Comparison of ENCODE assay signal across 5 fruit fly cellular contexts in the genomic region with DNA sequence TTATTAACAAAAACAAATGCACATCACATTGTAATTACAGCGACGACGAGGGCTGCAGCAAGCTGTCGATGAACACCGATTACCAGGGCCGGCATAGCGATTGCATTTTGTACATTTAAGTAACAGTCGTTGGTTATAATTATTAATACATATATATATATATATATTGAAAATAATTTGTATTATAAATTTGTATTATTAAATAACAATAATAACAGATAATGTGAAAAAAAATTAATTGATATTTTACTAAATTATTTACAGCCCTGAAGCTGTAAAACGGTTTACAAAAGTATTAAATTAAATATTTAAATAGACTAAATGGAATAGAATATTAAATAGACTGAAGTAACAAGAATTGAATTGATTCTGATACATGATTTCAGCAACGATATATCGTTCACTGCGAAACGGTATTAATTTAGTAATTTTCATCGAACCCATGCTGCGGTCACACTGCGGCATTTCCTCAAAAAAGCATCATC.
TF ChIP-seq lines count a peak whose summit lies in the region.

A gene (minus strand): TSS at position 327 of the 485 bp plus-strand sequence.
A gene (plus strand): TSS at position 417 of the 485 bp plus-strand sequence.

- no peak for TF ChIP-seq CTCF in whole organism, embryonic (GFP tag; optimal IDR thresholded peaks at IDR 0.05; lab: Kevin White, UChicago)

TF ChIP-seq in whole organism, adult, 20 proteins besides CTCF, POLR2A, EP300 and RAD21 (continues in another document):
- TF ChIP-seq pad (GFP tag; optimal IDR thresholded peaks at IDR 0.05; lab: Kevin White, UChicago): peak; percentile 22
- no peak for TF ChIP-seq CG33017 (tag; optimal IDR thresholded peaks at IDR 0.05; lab: Kevin White, UChicago)
- peak; percentile 72 for TF ChIP-seq CG14711 (tag; optimal IDR thresholded peaks at IDR 0.05; lab: Kevin White, UChicago)
- no peak for TF ChIP-seq cic (GFP tag; optimal IDR thresholded peaks at IDR 0.05; lab: Kevin White, UChicago)
- TF ChIP-seq CG5204 (GFP tag; optimal IDR thresholded peaks at IDR 0.05; lab: Kevin White, UChicago): no peak
- TF ChIP-seq Hr96 (GFP tag; optimal IDR thresholded peaks at IDR 0.05; lab: Kevin White, UChicago): no peak
- TF ChIP-seq CG1620 (GFP tag; optimal IDR thresholded peaks at IDR 0.05; lab: Kevin White, UChicago): peak; percentile 26
- TF ChIP-seq CG7045 (GFP tag; optimal IDR thresholded peaks at IDR 0.05; lab: Kevin White, UChicago): no peak
- peak; percentile 20 for TF ChIP-seq ovo (GFP tag; optimal IDR thresholded peaks at IDR 0.05; lab: Kevin White, UChicago)
- TF ChIP-seq CG7101 (tag; optimal IDR thresholded peaks at IDR 0.05; lab: Kevin White, UChicago): peak; percentile 68
- peak; percentile 32 for TF ChIP-seq Mnt (GFP tag; optimal IDR thresholded peaks at IDR 0.05; lab: Kevin White, UChicago)
- TF ChIP-seq cnc (optimal IDR thresholded peaks at IDR 0.05; lab: Kevin White, UChicago): no peak
- peak; percentile 41 for TF ChIP-seq tj (GFP tag; optimal IDR thresholded peaks at IDR 0.05; lab: Kevin White, UChicago)
- no peak for TF ChIP-seq Clk (GFP tag; optimal IDR thresholded peaks at IDR 0.05; lab: Kevin White, UChicago)
- no peak for TF ChIP-seq CG12768 (GFP tag; optimal IDR thresholded peaks at IDR 0.05; lab: Kevin White, UChicago)
- TF ChIP-seq bab1 (GFP tag; optimal IDR thresholded peaks at IDR 0.05; lab: Kevin White, UChicago): no peak
- TF ChIP-seq CG11617 (GFP tag; optimal IDR thresholded peaks at IDR 0.05; lab: Kevin White, UChicago): peak; percentile 68

TF ChIP-seq in whole organism, embryonic, 481 proteins besides CTCF, POLR2A, EP300 and RAD21 (continues in another document):
- TF ChIP-seq Sox102F (GFP tag; optimal IDR thresholded peaks at IDR 0.05; lab: Kevin White, UChicago) (no peak), CG15269 (tag; optimal IDR thresholded peaks at IDR 0.05; lab: Kevin White, UChicago) (peak; percentile 40), crc (GFP tag; optimal IDR thresholded peaks at IDR 0.05; lab: Kevin White, UChicago) (no peak), Hr78 (GFP tag; optimal IDR thresholded peaks at IDR 0.05; lab: Kevin White, UChicago) (no peak), slbo (GFP tag; IDR thresholded peaks at IDR 0.05; lab: Robert Waterston, UW) (peak; percentile 28; the same call in 1 of the 2 replicates), grau (tag; optimal IDR thresholded peaks at IDR 0.05; lab: Kevin White, UChicago) (peak; percentile 51), Ets97D (GFP tag; optimal IDR thresholded peaks at IDR 0.05; lab: Kevin White, UChicago) (peak; percentile 11), Six4 (GFP tag; optimal IDR thresholded peaks at IDR 0.05; lab: Kevin White, UChicago) (no peak), gsb (GFP tag; IDR thresholded peaks at IDR 0.05; lab: Robert Waterston, UW) (no peak), CG34422 (GFP tag; IDR thresholded peaks at IDR 0.05; lab: Robert Waterston, UW) (0 out of 3 replicates have a peak, but pooled peaks have one; percentile 52), zen (tag; optimal IDR thresholded peaks at IDR 0.05; lab: Kevin White, UChicago) (peak; percentile 42), her (GFP tag; optimal IDR thresholded peaks at IDR 0.05; lab: Kevin White, UChicago) (no peak), Ptx1 (GFP tag; IDR thresholded peaks at IDR 0.05; lab: Robert Waterston, UW) (0 out of 2 replicates have a peak, but pooled peaks have one; percentile 12), row (GFP tag; IDR thresholded peaks at IDR 0.05; lab: Robert Waterston, UW) (peak; percentile 77), CG30020 (tag; optimal IDR thresholded peaks at IDR 0.05; lab: Kevin White, UChicago) (peak; percentile 78), CG10543 (GFP tag; optimal IDR thresholded peaks at IDR 0.05; lab: Kevin White, UChicago) (peak; percentile 27), CG3847 (GFP tag; IDR thresholded peaks at IDR 0.05; lab: Robert Waterston, UW) (peak; percentile 34; the same call in 1 of the 2 replicates)

TF ChIP-seq in whole organism, prepupa, 60 proteins besides CTCF, POLR2A, EP300 and RAD21 (continues in another document):
- TF ChIP-seq CG11762 (GFP tag; optimal IDR thresholded peaks at IDR 0.05; lab: Kevin White, UChicago; ENCODE audit: insufficient read depth): no peak
- no peak for TF ChIP-seq Eip78C (GFP tag; lab: Kevin White, UChicago)
- TF ChIP-seq Lpt (GFP tag; optimal IDR thresholded peaks at IDR 0.05; lab: Kevin White, UChicago): no peak
- no peak for TF ChIP-seq Blimp-1 (GFP tag; optimal IDR thresholded peaks at IDR 0.05; lab: Kevin White, UChicago)
- no peak for TF ChIP-seq CG6808 (GFP tag; optimal IDR thresholded peaks at IDR 0.05; lab: Kevin White, UChicago)
- peak in 1 of 2 experiments; percentile 0 for TF ChIP-seq ss (GFP tag; optimal IDR thresholded peaks at IDR 0.05; lab: Kevin White, UChicago)
- no peak for TF ChIP-seq CG11294 (GFP tag; IDR thresholded peaks at IDR 0.05; lab: Robert Waterston, UW)
- no peak for TF ChIP-seq CG31627 (GFP tag; optimal IDR thresholded peaks at IDR 0.05; lab: Kevin White, UChicago)
- peak; percentile 13 for TF ChIP-seq CG8632 (GFP tag; optimal IDR thresholded peaks at IDR 0.05; lab: Kevin White, UChicago)
- no peak for TF ChIP-seq fd85E (GFP tag; optimal IDR thresholded peaks at IDR 0.05; lab: Kevin White, UChicago)
- TF ChIP-seq CG4318 (GFP tag; optimal IDR thresholded peaks at IDR 0.05; lab: Kevin White, UChicago): no peak
- peak; percentile 24 for TF ChIP-seq OdsH (GFP tag; optimal IDR thresholded peaks at IDR 0.05; lab: Kevin White, UChicago)
- no peak for TF ChIP-seq Gug (GFP tag; IDR thresholded peaks at IDR 0.05; lab: Robert Waterston, UW)
- TF ChIP-seq CG1621 (tag; optimal IDR thresholded peaks at IDR 0.05; lab: Kevin White, UChicago): no peak
- TF ChIP-seq CG8319 (GFP tag; optimal IDR thresholded peaks at IDR 0.05; lab: Kevin White, UChicago): no peak
- no peak for TF ChIP-seq CG8119 (GFP tag; IDR thresholded peaks at IDR 0.05; lab: Robert Waterston, UW)
- peak; percentile 69 for TF ChIP-seq dsx (GFP tag; optimal IDR thresholded peaks at IDR 0.05; lab: Kevin White, UChicago; ENCODE audit: poor library complexity, severe bottlenecking)
- no peak for TF ChIP-seq Sox14 (GFP tag; optimal IDR thresholded peaks at IDR 0.05; lab: Kevin White, UChicago)

TF ChIP-seq in whole organism, pupa, 21 proteins besides CTCF, POLR2A, EP300 and RAD21:
- TF ChIP-seq CG34367 (tag; optimal IDR thresholded peaks at IDR 0.05; lab: Kevin White, UChicago) (no peak), Pif1A (GFP tag; optimal IDR thresholded peaks at IDR 0.05; lab: Kevin White, UChicago) (no peak), CG8301 (tag; optimal IDR thresholded peaks at IDR 0.05; lab: Kevin White, UChicago) (no peak), CG15710 (tag; optimal IDR thresholded peaks at IDR 0.05; lab: Kevin White, UChicago) (peak; percentile 19), EcR (GFP tag; optimal IDR thresholded peaks at IDR 0.05; lab: Kevin White, UChicago) (no peak), Snoo (tag; optimal IDR thresholded peaks at IDR 0.05; lab: Kevin White, UChicago) (peak; percentile 63), D1 (tag; optimal IDR thresholded peaks at IDR 0.05; lab: Kevin White, UChicago) (no peak), fd96Ca (GFP tag; IDR thresholded peaks at IDR 0.05; lab: Robert Waterston, UW) (no peak), CG8159 (tag; optimal IDR thresholded peaks at IDR 0.05; lab: Kevin White, UChicago) (peak; percentile 26), gl (tag; optimal IDR thresholded peaks at IDR 0.05; lab: Kevin White, UChicago) (no peak), rn (GFP tag; IDR thresholded peaks at IDR 0.05; lab: Robert Waterston, UW) (no peak), CG12605 (GFP tag; IDR thresholded peaks at IDR 0.05; lab: Robert Waterston, UW) (no peak), Pif1B (GFP tag; optimal IDR thresholded peaks at IDR 0.05; lab: Kevin White, UChicago) (no peak), CG13204 (GFP tag; optimal IDR thresholded peaks at IDR 0.05; lab: Kevin White, UChicago) (no peak), CG14655 (GFP tag; optimal IDR thresholded peaks at IDR 0.05; lab: Kevin White, UChicago) (peak; percentile 36), Ets98B (GFP tag; IDR thresholded peaks at IDR 0.05; lab: Robert Waterston, UW) (no peak), CG10348 (GFP tag; IDR thresholded peaks at IDR 0.05; lab: Robert Waterston, UW) (no peak)

TF ChIP-seq in whole organism, wandering third instar larva, 38 proteins besides CTCF, POLR2A, EP300 and RAD21:
- TF ChIP-seq fru (GFP tag; optimal IDR thresholded peaks at IDR 0.05; lab: Kevin White, UChicago) (peak; percentile 29), usp (GFP tag; optimal IDR thresholded peaks at IDR 0.05; lab: Kevin White, UChicago) (no peak), sv (GFP tag; optimal IDR thresholded peaks at IDR 0.05; lab: Kevin White, UChicago) (peak; percentile 10), HLH106 (tag; optimal IDR thresholded peaks at IDR 0.05; lab: Kevin White, UChicago) (peak; percentile 57), OdsH (GFP tag; optimal IDR thresholded peaks at IDR 0.05; lab: Kevin White, UChicago) (no peak), Hnf4 (GFP tag; optimal IDR thresholded peaks at IDR 0.05; lab: Kevin White, UChicago) (peak; percentile 1), psq (GFP tag; optimal IDR thresholded peaks at IDR 0.05; lab: Kevin White, UChicago) (peak; percentile 21), Myc (optimal IDR thresholded peaks at IDR 0.05; lab: Kevin White, UChicago) (peak; percentile 1), woc (GFP tag; optimal IDR thresholded peaks at IDR 0.05; lab: Kevin White, UChicago) (peak; percentile 23), foxo (GFP tag; optimal IDR thresholded peaks at IDR 0.05; lab: Kevin White, UChicago) (peak in 1 of 2 experiments; percentile 75), Sp1 (GFP tag; optimal IDR thresholded peaks at IDR 0.05; lab: Kevin White, UChicago) (peak; percentile 36)
